Fruit fly (Drosophila melanogaster) ovary, adult (tissue): ENCODE data around the gene sog.

ENCODE experiments used
- CG17801 ChIP-seq: fragments of 200-800 bp; optimal IDR thresholded peaks from 2 replicates; lab custom pipeline; 2019; ENCODE audit warnings: missing biosample characterization, mild to moderate bottlenecking, missing genetic modification characterization, moderate library complexity; ENCODE audit not compliant: partially characterized antibody

The sog gene

DNA sequence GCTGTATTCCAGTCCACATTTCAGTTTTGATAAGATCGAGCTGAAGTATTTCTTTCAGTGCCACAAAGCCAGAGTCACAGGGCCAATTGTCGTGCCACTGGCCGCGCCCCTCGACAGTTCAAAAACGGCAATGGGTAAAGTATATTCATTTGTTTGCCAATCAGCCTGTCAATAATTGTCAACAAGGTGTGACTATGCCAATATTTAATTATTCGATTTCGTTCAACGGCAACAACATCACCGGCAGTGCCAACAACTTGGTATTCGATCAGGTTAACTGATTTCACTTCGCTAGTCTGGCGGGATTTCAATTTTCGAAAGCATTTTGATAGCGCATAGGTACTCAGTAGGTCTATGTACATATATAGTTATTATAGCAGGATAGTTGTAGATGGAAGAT, 30.8 kb downstream of the sog start:
- TF ChIP-seq CG17801 = no peak

DNA sequence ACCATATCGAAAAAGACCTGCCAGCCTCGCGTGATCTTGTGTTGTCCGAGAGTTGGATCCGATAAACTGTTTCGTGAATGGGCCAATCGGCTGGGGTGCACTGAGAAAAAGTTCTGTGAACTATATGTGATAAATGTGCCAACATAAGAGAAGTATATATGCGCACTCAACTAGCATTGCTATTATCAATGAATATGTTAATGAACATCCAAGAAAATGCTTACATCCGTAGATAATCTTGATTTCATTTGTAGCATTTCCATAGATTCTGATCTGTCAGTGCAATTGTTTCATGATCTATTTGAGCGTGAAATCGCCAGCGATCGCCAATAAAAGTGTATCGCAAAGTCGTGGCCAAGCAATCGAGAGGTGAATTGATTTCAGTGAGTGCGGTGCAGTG, 31.9 kb downstream of the sog start:
- no peak for TF ChIP-seq CG17801

DNA sequence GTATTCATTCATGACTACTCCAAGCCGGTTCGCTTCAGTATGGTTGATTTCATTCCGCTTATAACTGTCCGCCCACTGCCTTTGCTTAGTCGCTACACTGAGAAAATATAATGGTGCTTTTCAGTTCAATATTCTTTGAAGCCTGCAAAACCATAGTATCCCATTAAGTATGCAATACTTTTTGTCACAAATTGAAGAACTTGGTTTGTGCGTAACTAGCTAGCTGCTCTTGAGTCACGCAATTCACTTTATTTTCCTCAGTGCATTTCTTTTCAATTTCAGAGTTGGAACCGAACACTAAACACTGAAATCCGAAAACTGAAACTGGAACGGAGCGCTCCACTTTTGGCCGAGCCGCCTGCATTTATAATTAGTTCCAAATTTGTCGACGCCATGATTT, 33.5 kb downstream of the sog start:
- no peak for TF ChIP-seq CG17801

DNA sequence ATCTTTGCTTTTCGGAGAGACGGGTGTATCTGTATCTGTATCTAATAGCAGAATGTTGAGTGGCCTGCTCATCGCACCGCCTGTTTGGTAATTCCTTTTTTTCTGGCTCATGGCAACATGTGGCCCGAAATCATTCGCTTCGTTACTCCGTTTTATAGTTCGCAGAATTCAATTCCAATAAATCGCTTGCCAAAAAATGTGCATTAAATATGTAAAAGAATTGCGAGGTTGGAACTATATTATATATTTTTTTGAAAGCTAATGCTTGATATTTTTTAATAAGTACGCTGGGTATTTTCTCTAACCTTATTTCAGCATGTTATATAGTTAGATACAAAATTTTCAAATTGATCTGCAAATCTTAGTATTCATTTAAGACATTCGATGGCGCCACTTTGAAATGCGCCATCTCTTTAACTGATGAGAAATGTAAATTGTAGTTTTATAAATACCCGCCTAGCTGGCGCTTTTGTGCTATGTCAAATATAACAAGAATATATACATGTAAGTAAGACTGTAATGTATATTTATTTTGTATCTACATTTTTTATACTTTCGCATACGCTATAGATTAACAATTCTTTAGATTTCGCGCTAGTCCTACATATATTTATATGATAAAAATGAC, 38.9 kb downstream of the sog start:
- no peak for TF ChIP-seq CG17801

DNA sequence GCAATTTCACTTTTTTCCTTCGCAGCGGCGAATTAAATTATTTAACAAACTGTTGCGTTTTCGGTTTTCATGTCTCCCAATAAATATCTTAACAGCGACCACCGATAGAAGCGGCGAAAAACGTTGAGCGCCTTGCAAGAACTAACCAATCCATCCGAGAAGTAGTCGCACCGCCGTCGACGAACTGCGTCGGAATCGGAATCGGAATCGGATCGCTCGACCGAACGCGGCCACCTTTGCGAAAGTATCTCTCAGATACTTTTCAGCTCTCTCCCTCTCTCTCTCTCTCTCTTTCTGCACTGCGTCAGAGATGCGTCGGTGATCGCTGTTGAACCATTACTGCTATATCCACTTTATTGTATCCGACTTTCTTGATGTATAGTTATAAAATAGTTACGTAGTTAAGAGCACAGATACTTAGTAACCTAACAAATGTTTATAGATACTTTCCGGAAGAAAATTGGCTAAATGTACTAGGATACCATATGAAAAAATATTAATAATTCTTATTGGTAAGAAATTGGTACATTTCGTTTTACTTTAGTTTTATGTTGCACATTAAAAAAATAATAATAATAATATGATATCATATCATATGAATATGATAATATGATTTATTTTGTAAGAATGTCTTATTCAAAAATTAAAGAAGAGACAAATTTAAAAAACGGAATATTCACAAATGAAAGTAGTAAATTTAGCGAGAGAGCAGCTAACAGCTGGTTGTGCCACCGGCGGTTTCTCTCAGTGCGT, 39.6 kb downstream of the sog start, which contains the start of gene Chsy:
TSS of gene Chsy (minus strand) at position 58 of the 753 bp plus-strand sequence.
- TF ChIP-seq CG17801 = no peak

DNA sequence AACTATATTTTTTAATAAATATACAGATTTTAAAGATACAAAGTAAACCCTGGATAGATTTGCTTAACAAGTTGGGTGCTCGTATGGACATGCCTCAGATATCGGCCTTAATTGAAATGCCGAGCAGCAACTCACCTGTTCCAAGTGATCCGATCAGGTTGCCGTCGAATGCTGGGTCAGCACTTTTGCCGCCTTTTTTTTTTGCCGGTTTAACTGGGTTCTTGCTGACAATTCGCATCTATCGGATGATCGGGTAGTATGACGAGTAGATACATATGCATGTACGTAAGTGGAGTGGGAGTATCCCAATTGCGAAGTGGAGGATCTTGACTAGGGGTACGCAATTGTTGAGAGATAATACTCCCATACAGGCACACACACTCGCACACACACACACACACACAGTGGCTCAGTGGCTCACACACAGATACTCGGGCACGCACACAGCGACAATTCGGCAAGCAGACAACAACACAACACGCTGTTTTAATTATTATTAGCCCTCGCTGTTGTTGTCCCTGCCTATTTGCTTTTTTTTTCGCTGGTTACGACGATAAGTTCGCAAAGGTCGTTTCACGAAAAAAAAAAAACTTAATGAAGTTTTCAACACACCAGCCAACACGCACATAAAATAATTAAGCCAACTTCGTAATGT, 40.3 kb downstream of the sog start:
- no peak for TF ChIP-seq CG17801

DNA sequence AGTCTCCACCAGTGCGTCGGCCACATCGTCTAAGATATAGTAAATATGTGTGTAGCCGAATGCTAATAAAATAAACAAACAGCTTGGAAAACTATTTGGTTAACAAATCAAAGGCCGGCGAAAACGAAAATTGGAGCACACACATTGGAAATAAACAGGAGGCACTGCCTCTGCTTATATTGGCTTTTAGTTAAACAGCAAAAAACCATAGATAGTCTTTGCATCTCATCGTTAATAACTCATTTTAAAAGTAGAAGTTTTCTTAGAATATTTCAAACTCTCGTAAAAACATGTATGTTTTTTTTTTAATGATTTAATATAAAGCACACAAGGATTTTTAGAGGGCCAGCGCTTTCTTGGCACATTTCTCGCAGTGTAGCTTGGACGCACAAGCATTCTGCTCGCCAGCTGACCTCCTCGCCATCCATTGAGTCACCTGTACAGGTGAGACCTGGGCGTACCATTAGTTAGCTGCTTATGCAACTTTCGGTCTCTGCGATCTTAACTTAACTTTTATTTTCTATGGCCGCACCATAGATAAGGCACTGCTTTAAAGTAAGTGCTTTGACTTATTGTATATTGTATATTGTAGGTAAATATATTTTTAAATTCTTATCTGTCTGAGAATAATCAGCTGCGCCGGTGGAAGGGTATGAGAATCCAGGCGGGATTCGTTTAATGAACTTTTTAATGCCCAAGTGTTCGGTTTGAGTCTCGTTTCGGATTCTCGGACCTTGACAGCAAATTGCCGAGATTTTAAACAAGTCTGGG, 41.3 kb downstream of the sog start:
- no peak for TF ChIP-seq CG17801

DNA sequence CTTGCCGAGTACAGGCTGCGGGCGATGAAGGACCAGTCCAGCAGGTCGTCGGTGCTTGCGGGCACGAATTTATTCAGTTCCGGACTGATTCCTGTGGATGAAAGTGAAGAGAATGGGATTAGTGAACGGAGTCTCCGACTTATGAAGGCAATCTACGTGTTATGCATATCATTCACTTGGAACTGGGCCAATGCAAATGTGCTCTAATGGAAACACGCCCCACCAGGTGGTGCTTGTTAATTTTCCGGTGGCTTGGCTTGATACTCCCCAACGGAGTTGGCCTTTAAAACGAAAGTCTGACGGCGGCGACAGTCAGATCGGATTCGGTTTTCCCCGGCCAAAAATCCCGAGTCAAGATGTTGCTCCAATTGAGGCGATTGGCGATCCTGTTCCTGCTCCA, 45.8 kb downstream of the sog start, which contains the start of gene Alp11:
TSS of gene Alp11 (plus strand) at position 301 of the 400 bp plus-strand sequence.
- TF ChIP-seq CG17801 = no peak

DNA sequence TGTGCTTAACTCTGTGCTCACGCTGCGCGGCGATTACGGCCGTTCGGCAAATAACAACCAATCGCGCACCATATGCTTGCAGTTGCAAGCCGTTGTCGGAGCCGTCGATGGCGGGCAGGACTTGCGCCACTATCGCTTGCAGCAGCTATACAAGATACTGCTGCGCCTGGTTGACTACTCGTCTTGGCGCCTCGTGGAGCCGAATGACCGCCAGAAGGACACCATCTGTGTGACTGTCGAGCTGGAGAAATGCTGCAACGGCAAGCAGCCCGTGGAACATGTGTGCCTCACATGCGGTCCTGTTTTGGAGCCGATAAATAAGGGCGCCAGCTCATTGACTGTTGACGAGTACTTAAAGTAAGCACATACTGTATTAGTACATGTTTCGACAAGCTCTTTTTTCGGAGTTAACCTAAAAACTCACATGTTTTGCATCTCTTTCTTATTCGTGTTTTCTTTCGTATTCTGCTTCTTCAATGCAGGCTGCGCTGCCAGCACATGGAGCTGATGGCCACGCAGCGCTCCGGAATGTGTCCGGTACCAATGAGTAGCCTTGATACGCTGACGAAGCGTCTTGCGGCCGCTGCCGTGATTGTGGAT, 49.3 kb downstream of the sog start:
- no peak for TF ChIP-seq CG17801

DNA sequence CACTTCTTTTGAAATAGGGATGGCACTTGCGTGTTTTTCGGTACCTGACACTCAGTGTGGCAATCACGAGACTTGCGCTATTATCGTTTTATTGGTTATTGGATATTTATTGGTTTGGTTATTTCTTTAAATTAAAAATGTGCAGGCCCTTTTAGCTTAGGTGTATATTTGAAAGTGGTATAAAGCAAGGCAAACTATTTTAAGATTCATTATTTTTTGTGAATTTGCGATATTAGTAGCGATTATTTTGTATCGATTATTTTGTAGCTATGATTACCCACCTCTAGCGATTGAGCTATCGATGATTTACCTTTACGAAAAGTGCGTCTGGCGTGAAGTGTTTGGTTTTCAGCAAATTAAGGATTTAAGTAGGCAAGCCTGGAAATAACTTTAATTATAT, 50.4 kb downstream of the sog start, which contains the start of the genes CG9215 and CG8097:
TSS of gene CG9215 (minus strand) at position 22 of the 400 bp plus-strand sequence.
TSS of gene CG8097 (plus strand) at position 307 of the 400 bp plus-strand sequence.
- peak; percentile 60 for TF ChIP-seq CG17801

DNA sequence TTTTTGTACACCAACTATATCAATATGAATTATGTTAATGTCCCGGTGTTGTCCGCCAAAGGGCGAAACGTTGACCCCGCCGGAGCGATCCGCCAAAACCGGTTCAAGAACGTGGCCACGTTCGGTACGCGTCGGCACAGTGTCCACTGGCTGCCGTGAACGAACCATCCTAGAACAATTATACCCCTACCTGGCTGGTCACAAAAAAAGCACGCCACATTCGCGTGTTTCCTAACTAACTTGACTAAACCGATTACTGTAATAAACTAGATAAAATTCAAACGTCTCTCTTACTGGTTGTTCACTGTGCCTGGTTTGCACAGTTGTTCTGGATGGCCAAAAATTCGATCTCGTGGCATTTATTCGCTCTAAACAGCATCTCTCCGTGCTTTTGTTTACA, 53.7 kb downstream of the sog start:
- TF ChIP-seq CG17801 = peak; percentile 79

DNA sequence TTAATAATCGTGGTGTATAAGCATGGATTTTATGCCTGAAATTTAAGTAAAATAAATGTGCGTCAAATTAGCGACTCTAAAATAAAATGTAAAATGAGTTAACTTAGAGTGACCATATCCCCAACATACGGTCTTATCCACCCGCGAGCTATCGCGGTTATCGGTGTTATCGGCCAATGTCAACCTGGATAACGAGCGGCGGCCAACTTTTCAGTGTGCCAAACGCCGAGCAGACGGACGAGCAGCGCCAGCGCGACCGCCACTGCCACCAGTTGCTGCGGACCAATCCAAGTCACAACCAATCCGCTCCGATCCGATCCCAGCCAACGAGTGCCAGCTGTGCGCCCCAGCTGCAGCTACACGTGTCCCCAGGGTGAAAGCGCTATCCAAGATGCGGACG, 55.2 kb downstream of the sog start, which contains the start of the genes cerv and CG7872:
TSS of gene cerv (minus strand) at position 129 of the 400 bp plus-strand sequence.
TSS of gene CG7872 (plus strand) at position 163 of the 400 bp plus-strand sequence.
- TF ChIP-seq CG17801 = peak; percentile 42

DNA sequence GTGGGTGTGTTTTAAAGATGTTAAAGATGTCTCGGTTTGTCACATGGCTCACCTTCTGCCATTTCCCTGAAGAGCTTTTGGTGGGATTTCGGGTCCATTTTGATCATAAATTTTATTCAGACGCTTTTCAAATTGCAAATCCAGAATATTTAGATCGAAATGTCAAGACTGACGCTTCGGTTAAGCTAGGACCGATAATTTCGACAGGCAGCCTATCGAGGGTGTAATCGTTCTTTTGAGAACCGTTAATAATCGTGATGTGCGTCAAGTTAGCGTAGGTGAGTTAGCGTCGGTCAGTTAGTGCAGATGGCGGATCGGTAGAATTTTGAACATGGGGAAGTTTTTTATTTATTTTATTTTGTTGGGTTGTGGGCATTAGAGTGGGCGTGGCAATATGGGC, 57.7 kb downstream of the sog start, which contains the start of gene CG42299:
TSS of gene CG42299 (minus strand) at position 127 of the 400 bp plus-strand sequence.
- no peak for TF ChIP-seq CG17801

DNA sequence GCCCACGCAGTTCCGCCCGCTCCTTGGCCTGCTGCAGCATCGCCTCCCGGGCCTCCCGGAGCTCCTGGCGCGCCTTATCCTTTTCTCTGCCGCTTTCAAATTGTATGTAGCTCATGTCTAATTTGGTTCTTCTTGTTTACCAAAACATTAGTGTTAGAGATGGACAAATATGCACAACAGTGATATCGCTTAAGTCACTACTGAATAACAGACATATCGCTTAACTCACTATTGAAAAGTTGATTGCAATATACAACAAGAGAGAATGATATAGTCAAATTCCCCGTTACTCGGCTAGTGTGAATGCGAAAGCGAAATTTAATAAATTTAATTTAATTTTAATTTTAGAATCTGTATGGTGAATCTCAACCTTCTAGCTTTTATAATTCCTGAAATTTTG, 58.9 kb downstream of the sog start, which contains the start of gene CG9213:
TSS of gene CG9213 (minus strand) at position 152 of the 400 bp plus-strand sequence.
- TF ChIP-seq CG17801 = no peak

DNA sequence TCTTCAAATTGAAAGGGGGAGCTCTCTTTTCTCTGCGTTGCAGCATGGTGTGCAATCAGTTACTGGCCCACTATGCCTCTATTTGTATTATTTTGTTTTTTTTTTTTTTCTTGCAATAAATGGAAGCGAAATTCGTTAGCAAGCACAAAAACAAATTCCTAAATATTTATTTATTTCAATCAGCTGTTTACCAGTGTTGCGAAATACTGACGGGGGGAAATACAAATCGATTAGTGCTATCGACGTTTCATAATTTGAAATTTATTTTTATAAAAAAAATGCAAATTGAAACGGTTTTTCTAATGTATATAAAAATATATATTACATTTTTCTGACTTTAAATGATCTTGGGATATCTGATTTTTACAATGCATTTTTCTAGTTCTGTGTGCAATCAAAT, 61.3 kb downstream of the sog start, which contains the start of gene CG15643:
TSS of gene CG15643 (minus strand) at position 211 of the 400 bp plus-strand sequence.
- no peak for TF ChIP-seq CG17801

DNA sequence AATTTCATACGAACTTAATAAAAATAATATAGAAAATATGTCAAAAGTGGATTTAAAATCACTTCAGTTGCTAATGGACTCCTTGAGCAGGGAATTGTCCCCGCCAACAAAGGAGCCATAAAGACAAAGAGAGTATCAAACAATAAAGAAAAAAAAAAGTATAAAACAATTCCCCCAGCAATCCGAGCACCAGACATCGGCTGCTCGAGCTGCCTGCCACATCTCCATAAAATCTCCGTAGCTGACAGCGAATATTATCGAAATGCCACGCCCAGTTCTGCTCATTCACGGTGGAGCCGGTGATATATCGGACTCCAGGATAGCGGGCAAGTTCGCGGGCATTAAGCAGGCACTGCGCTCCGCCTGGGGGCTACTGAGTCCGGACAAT, 64.3 kb downstream of the sog start, which contains the start of gene CG7860:
TSS of gene CG7860 (plus strand) at position 11 of the 388 bp plus-strand sequence.
- no peak for TF ChIP-seq CG17801
